Worm (Caenorhabditis elegans) whole organism, midembryonic: ENCODE measurements around the gene iglr-2.
A peak's percentile ranks its signal among the peaks of the same experiment; 100 is the strongest.

Source experiments
- T22C8.4 ChIP-seq: fragments of 200-800 bp; sonication (Bioruptor generic); IDR thresholded peaks from 2 replicates; pipeline ENCODE4 v1.3.6; 2022; ENCODE audit warnings: missing genetic modification characterization, missing compliant biosample characterization
- cog-1 ChIP-seq: sonication (generic microtip); optimal IDR thresholded peaks from 2 replicates; lab custom pipeline; 2016; ENCODE audit warnings: missing genetic modification characterization, missing compliant biosample characterization
- flt-1 ChIP-seq: fragments of 200-800 bp; sonication (Bioruptor generic); IDR thresholded peaks from 2 replicates; pipeline ENCODE4 v1.3.6; 2022; ENCODE audit warnings: missing genetic modification characterization, missing compliant biosample characterization
- klf-2 ChIP-seq: fragments of 200-800 bp; sonication (Bioruptor generic); conservative IDR thresholded peaks from 2 replicates; pipeline ENCODE4 v1.3.6; 2022; ENCODE audit warnings: missing genetic modification reagents, missing genetic modification characterization, missing compliant biosample characterization
- med-1 ChIP-seq: sonication (generic microtip); optimal IDR thresholded peaks from 2 replicates; lab custom pipeline; 2017; ENCODE audit warnings: missing genetic modification characterization, mild to moderate bottlenecking, missing compliant biosample characterization, antibody characterized with exemption, missing genetic modification reagents; ENCODE audit not compliant: insufficient read depth
- ref-1 ChIP-seq: fragments of 200-800 bp; sonication (Bioruptor generic); conservative IDR thresholded peaks from 2 replicates; pipeline ENCODE4 v1.3.6; 2022; ENCODE audit warnings: missing genetic modification reagents, missing genetic modification characterization, missing compliant biosample characterization
- tab-1 ChIP-seq: fragments of 200-800 bp; sonication (Bioruptor generic); IDR thresholded peaks from 2 replicates; pipeline ENCODE4 v1.3.6; 2022; ENCODE audit warnings: missing genetic modification characterization, missing compliant biosample characterization
- ztf-23 ChIP-seq: fragments of 200-800 bp; sonication (Bioruptor generic); IDR thresholded peaks from 2 replicates; pipeline ENCODE4 v1.3.6; 2022; ENCODE audit warnings: missing genetic modification reagents, missing genetic modification characterization, missing compliant biosample characterization
- ztf-29 ChIP-seq: fragments of 200-800 bp; sonication (Bioruptor generic); IDR thresholded peaks from 2 replicates; pipeline ENCODE4 v1.3.6; 2022; ENCODE audit warnings: missing genetic modification reagents, missing genetic modification characterization, missing compliant biosample characterization

DNA sequence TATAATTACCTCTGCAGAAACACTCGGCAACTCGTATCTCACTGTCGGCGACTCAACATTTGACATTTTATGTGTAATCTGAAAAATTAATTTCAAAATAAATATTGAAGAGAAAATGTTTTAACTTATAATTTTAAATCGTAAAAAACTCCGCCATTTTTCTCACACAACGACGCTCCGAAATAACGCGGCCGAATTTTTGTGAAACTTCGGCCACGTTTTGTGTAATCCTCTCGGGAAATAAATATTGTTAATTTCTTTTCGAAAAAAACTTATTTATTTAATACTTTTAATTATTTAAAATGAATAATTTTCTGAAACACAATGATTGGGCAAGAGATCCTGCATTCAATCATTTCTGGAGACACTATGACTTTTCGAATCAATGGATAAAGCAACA, 23.8 kb downstream of the iglr-2 start, which contains the start of the genes F10E9.7 and F10E9.5:
- 0 out of 2 replicates have a peak, but pooled peaks have one; percentile 40 for TF ChIP-seq klf-2
- TF ChIP-seq cog-1 (tag; lab: Kevin White, UChicago) = peak; percentile 40
- TF ChIP-seq T22C8.4 (GFP tag; lab: Robert Waterston, UW) = no peak
- TF ChIP-seq ref-1 (GFP tag; lab: Robert Waterston, UW) = no peak
- peak; percentile 71; the same call in 1 of the 2 replicates for TF ChIP-seq flt-1 (GFP tag; lab: Robert Waterston, UW)
- no peak for TF ChIP-seq med-1 (GFP tag; lab: Kevin White, UChicago)
- peak; percentile 73; the same call in 1 of the 2 replicates for TF ChIP-seq ztf-23 (GFP tag; lab: Robert Waterston, UW)
- no peak for TF ChIP-seq ztf-29 (GFP tag; lab: Robert Waterston, UW)
- no peak for TF ChIP-seq tab-1 (GFP tag; lab: Robert Waterston, UW)
